Worm (Caenorhabditis elegans) whole organism, young adult: ENCODE results near the gene pmk-2.

Source experiments
- B0035.1 ChIP-seq: sonication (generic microtip); optimal IDR thresholded peaks from 2 replicates; lab custom pipeline; 2016; ENCODE audit warnings: missing genetic modification characterization, mild to moderate bottlenecking, missing compliant biosample characterization, missing genotype, missing genetic modification reagents
- F49E8.2 ChIP-seq: sonication (generic microtip); optimal IDR thresholded peaks from 3 replicates; lab custom pipeline; 2017; ENCODE audit warnings: missing genetic modification characterization, mild to moderate bottlenecking, missing compliant biosample characterization, antibody characterized with exemption, moderate library complexity; ENCODE audit not compliant: insufficient read depth
- T07F8.4 ChIP-seq: sonication (generic microtip); optimal IDR thresholded peaks from 2 replicates; lab custom pipeline; 2016; ENCODE audit warnings: mild to moderate bottlenecking, missing genetic modification characterization, moderate library complexity, missing compliant biosample characterization
- Y53F4B.3 ChIP-seq: fragments of 200-800 bp; sonication (Bioruptor generic); IDR thresholded peaks from 2 replicates; pipeline ENCODE4 v1.3.6; 2022; ENCODE audit warnings: missing genetic modification reagents, missing genetic modification characterization, missing compliant biosample characterization
- Y56A3A.18 ChIP-seq: fragments of 200-800 bp; sonication (Bioruptor generic); IDR thresholded peaks from 2 replicates; pipeline ENCODE4 v1.3.6; 2022; ENCODE audit warnings: missing genetic modification reagents, missing genetic modification characterization, missing compliant biosample characterization
- Y67H2A.10 ChIP-seq: fragments of 200-800 bp; sonication (Bioruptor generic); conservative IDR thresholded peaks from 2 replicates; pipeline ENCODE4 v1.3.6; 2022; ENCODE audit warnings: missing genetic modification reagents, missing genetic modification characterization, missing compliant biosample characterization
- akir-1 ChIP-seq: fragments of 200-800 bp; sonication (Bioruptor generic); optimal IDR thresholded peaks from 2 replicates; lab custom pipeline; 2018; ENCODE audit warnings: mild to moderate bottlenecking, missing genetic modification characterization, moderate library complexity, missing compliant biosample characterization
- attf-6 ChIP-seq: fragments of 200-800 bp; sonication (Bioruptor generic); IDR thresholded peaks from 2 replicates; pipeline ENCODE4 v1.3.6; 2022; ENCODE audit warnings: missing genetic modification reagents, missing genetic modification characterization, missing compliant biosample characterization
- bed-1 ChIP-seq: fragments of 200-800 bp; sonication (Bioruptor generic); IDR thresholded peaks from 2 replicates; pipeline ENCODE4 v1.3.6; 2022; ENCODE audit warnings: missing genetic modification reagents, missing genetic modification characterization, missing compliant biosample characterization
- cebp-1 ChIP-seq, 2 experiments: fragments of 200-800 bp in 1 of 2; sonication (Bioruptor generic) in 1 of 2; sonication (generic microtip) in 1 of 2; IDR thresholded peaks in 1 of 2; optimal IDR thresholded peaks in 1 of 2; 2 replicates each; pipeline versions ENCODE4 v1.3.6 to Lab custom; 2017 to 2022; ENCODE audit warnings: missing compliant biosample characterization in 2 of 2, missing genetic modification characterization in 2 of 2, mild to moderate bottlenecking in 1 of 2, missing genetic modification reagents in 1 of 2, moderate library complexity in 1 of 2
- ceh-27 ChIP-seq: fragments of 200-800 bp; sonication (Bioruptor generic); optimal IDR thresholded peaks from 2 replicates; lab custom pipeline; 2018; ENCODE audit warnings: mild to moderate bottlenecking, missing genetic modification characterization, moderate library complexity, missing compliant biosample characterization
- ceh-79 ChIP-seq: sonication (generic microtip); optimal IDR thresholded peaks from 2 replicates; lab custom pipeline; 2017; ENCODE audit warnings: mild to moderate bottlenecking, missing genetic modification characterization, missing compliant biosample characterization
- chd-7 ChIP-seq: sonication (generic microtip); optimal IDR thresholded peaks from 2 replicates; lab custom pipeline; 2016; ENCODE audit warnings: mild to moderate bottlenecking, missing genetic modification characterization, moderate library complexity, missing compliant biosample characterization
- dox-1 ChIP-seq: fragments of 200-800 bp; sonication (Bioruptor generic); IDR thresholded peaks from 2 replicates; pipeline ENCODE4 v1.3.6; 2022; ENCODE audit warnings: missing genetic modification reagents, missing genetic modification characterization, missing compliant biosample characterization
- efl-1 ChIP-seq: fragments of 150-350 bp; optimal IDR thresholded peaks from 2 replicates; lab custom pipeline; 2014; ENCODE audit warnings: missing biosample characterization, missing genetic modification reagents, missing genetic modification characterization
- egrh-3 ChIP-seq: fragments of 200-800 bp; sonication (Bioruptor generic); IDR thresholded peaks from 2 replicates; pipeline ENCODE4 v1.3.6; 2022; ENCODE audit warnings: missing genetic modification reagents, missing genetic modification characterization, missing compliant biosample characterization
- fkh-3 ChIP-seq: sonication (generic microtip); optimal IDR thresholded peaks from 2 replicates; lab custom pipeline; 2016; ENCODE audit warnings: mild to moderate bottlenecking, missing genetic modification characterization, missing compliant biosample characterization
- hlh-26 ChIP-seq: fragments of 200-800 bp; sonication (Bioruptor generic); conservative IDR thresholded peaks from 2 replicates; pipeline ENCODE4 v1.3.6; 2022; ENCODE audit warnings: missing genetic modification reagents, missing genetic modification characterization, missing compliant biosample characterization
- hmg-1.2 ChIP-seq: fragments of 200-800 bp; sonication (Bioruptor generic); IDR thresholded peaks from 2 replicates; pipeline ENCODE4 v1.3.6; 2022; ENCODE audit warnings: missing genetic modification reagents, missing genetic modification characterization, missing compliant biosample characterization
- hrde-1 ChIP-seq: sonication (generic microtip); optimal IDR thresholded peaks from 2 replicates; lab custom pipeline; 2016; ENCODE audit warnings: missing genetic modification characterization, mild to moderate bottlenecking, missing compliant biosample characterization, moderate library complexity, missing genotype, missing genetic modification reagents, borderline replicate concordance
- hsf-1 ChIP-seq: fragments of 200-800 bp; sonication (Bioruptor generic); IDR thresholded peaks from 2 replicates; pipeline ENCODE4 v1.3.6; 2022; ENCODE audit warnings: missing genetic modification reagents, missing genetic modification characterization, missing compliant biosample characterization
- lir-1 ChIP-seq: fragments of 200-800 bp; sonication (Bioruptor generic); conservative IDR thresholded peaks from 2 replicates; pipeline ENCODE4 v1.3.6; 2022; ENCODE audit warnings: missing genetic modification reagents, missing genetic modification characterization, missing compliant biosample characterization
- lsl-1 ChIP-seq: fragments of 200-800 bp; sonication (Bioruptor generic); optimal IDR thresholded peaks from 2 replicates; lab custom pipeline; 2018; ENCODE audit warnings: mild to moderate bottlenecking, missing genetic modification characterization, moderate library complexity, missing compliant biosample characterization
- mel-28 ChIP-seq: sonication (generic microtip); optimal IDR thresholded peaks from 2 replicates; lab custom pipeline; 2016; ENCODE audit warnings: borderline replicate concordance, mild to moderate bottlenecking, missing genetic modification characterization, missing compliant biosample characterization
- mes-4 ChIP-seq: sonication (generic microtip); optimal IDR thresholded peaks from 2 replicates; lab custom pipeline; 2016; ENCODE audit warnings: missing genotype, missing genetic modification characterization, missing compliant biosample characterization
- nfya-1 ChIP-seq: sonication (generic microtip); optimal IDR thresholded peaks from 2 replicates; lab custom pipeline; 2017; ENCODE audit warnings: antibody characterized with exemption, missing compliant biosample characterization, missing genetic modification characterization, borderline replicate concordance; ENCODE audit not compliant: insufficient read depth
- rcor-1 ChIP-seq: fragments of 200-800 bp; sonication (Bioruptor generic); IDR thresholded peaks from 2 replicates; pipeline ENCODE4 v1.3.6; 2022; ENCODE audit warnings: missing genetic modification reagents, missing genetic modification characterization, missing compliant biosample characterization
- rpc-1 ChIP-seq, 2 experiments: fragments of 150-350 bp in 1 of 2; sonication (generic microtip) in 1 of 2; optimal IDR thresholded peaks; 2 replicates each; lab custom pipeline; 2014 to 2018; ENCODE audit warnings: missing biosample characterization in 1 of 2, missing genetic modification characterization in 1 of 2, missing genetic modification reagents in 1 of 2, missing genotype in 1 of 2
- sea-2 ChIP-seq: fragments of 200-800 bp; sonication (Bioruptor generic); IDR thresholded peaks from 2 replicates; pipeline ENCODE4 v1.3.6; 2022; ENCODE audit warnings: missing genetic modification characterization, missing compliant biosample characterization
- unc-62 ChIP-seq: fragments of 150-350 bp; optimal IDR thresholded peaks from 2 replicates; lab custom pipeline; 2014; ENCODE audit warnings: missing biosample characterization, missing genetic modification reagents, missing genetic modification characterization
- xnd-1 ChIP-seq: sonication (generic microtip); optimal IDR thresholded peaks from 2 replicates; lab custom pipeline; 2016; ENCODE audit warnings: missing genotype, missing genetic modification reagents, missing genetic modification characterization, missing compliant biosample characterization
- ztf-25 ChIP-seq: fragments of 200-800 bp; sonication (Bioruptor generic); IDR thresholded peaks from 2 replicates; pipeline ENCODE4 v1.3.6; 2022; ENCODE audit warnings: missing genetic modification reagents, missing genetic modification characterization, missing compliant biosample characterization

pmk-2 gene

DNA sequence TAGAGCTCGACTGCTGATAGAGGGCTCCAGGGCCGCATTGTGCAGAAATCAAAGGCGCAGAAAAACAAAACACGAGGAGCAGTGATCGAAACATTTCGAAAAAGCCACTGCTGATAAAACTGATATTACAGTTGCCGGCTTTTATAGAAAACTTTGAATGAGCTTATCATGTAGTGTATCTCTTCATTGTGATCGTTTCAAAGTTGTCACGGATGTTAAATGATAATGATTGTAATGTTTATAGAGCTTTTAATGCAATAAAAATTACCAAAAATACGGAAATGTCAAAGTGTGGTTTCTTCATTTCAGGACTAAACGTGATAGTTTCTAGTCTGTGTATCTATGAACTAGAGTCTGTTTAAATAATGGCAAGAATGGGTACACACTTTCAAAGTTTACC is 25.4 kb downstream of the pmk-2 start, which contains the start of gene clec-52:
clec-52 (minus strand) TSS at position 101 of the 400 bp plus-strand sequence.
- TF ChIP-seq bed-1 (no peak), rpc-1 (optimal IDR thresholded peaks at IDR 0.05; lab: Kevin White, UChicago) (no peak), rpc-1 (tag; optimal IDR thresholded peaks at IDR 0.05; lab: Kevin White, UChicago) (no peak), sea-2 (GFP tag; lab: Robert Waterston, UW) (no peak), rcor-1 (GFP tag; lab: Robert Waterston, UW) (no peak), ceh-79 (tag; lab: Kevin White, UChicago) (no peak), hlh-26 (GFP tag; lab: Robert Waterston, UW) (no peak), efl-1 (no peak), Y53F4B.3 (GFP tag; lab: Robert Waterston, UW) (no peak), mes-4 (no peak), mel-28 (tag; lab: Kevin White, UChicago) (no peak), F49E8.2 (no peak), Y56A3A.18 (GFP tag; lab: Robert Waterston, UW) (no peak), Y67H2A.10 (no peak)

ce11 chrIV:8169674-8170073 is 26.4 kb downstream of the pmk-2 start, which contains the start of gene C07G1.15:
TSS of gene C07G1.15 (plus strand) at chrIV:8169974.
- TF ChIP-seq chd-7 (no peak), egrh-3 (no peak), attf-6 (no peak), hsf-1 (GFP tag; lab: Robert Waterston, UW) (no peak), cebp-1 (GFP tag; IDR thresholded peaks at IDR 0.05; lab: Robert Waterston, UW) (no peak), cebp-1 (tag; optimal IDR thresholded peaks at IDR 0.05; lab: Kevin White, UChicago) (no peak), dox-1 (no peak), lsl-1 (GFP tag; lab: Kevin White, UChicago) (no peak), Y56A3A.18 (GFP tag; lab: Robert Waterston, UW) (no peak), ceh-27 (GFP tag; lab: Kevin White, UChicago) (no peak)

ce11 chrIV:8170264-8170663 is 27.0 kb downstream of the pmk-2 start:
- TF ChIP-seq ztf-25 (GFP tag; lab: Robert Waterston, UW), result no peak
- TF ChIP-seq hmg-1.2 (GFP tag; lab: Robert Waterston, UW), result peak; percentile 70; the same call in 1 of the 2 replicates
- TF ChIP-seq fkh-3 (tag; lab: Kevin White, UChicago), result no peak
- TF ChIP-seq B0035.1 (tag; lab: Kevin White, UChicago), result no peak

DNA sequence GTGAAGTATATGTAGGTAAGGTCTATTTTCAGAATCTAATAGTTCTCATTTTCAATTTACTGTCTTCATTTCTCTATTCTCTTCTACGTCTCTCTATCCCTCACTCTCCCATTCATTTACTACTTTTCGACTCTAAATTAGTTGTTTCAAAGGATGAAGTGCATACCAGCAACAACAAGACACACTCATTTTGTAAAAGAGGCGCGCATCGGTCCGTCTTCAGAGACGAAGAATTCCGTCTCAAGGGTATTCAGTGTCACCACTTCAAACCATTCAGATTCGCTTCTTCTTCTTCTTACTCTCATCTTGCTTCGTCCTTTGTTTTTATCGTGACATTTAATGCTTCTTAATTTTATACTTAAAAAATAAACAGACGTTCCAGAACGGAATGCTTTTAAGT is 28.1 kb downstream of the pmk-2 start:
- TF ChIP-seq ceh-27 (GFP tag; lab: Kevin White, UChicago) (peak; percentile 66), hrde-1 (tag; lab: Kevin White, UChicago) (no peak)
- TF ChIP-seq, all 124 proteins: peak for 1

- no peak for TF ChIP-seq unc-62
- TF ChIP-seq akir-1 (GFP tag; lab: Kevin White, UChicago), result no peak
- no peak for TF ChIP-seq nfya-1 (tag; lab: Kevin White, UChicago)
- TF ChIP-seq lir-1 (GFP tag; lab: Robert Waterston, UW), result no peak
- TF ChIP-seq xnd-1, result no peak
- TF ChIP-seq T07F8.4 (tag; lab: Kevin White, UChicago), result no peak
These were observed 30.3 kb downstream of the pmk-2 start for ce11 chrIV:8173610-8174009.
